Fruit fly (Drosophila melanogaster) whole organism, embryonic: Measurements from ENCODE around the gene CG13041.

ENCODE experiments used
- Abd-B ChIP-seq: fragments of 200-800 bp; sonication (Bioruptor generic); optimal IDR thresholded peaks from 2 replicates; lab custom pipeline; 2018; ENCODE audit warnings: missing biosample characterization, mild to moderate bottlenecking, missing genetic modification characterization, moderate library complexity
- Aef1 ChIP-seq: fragments of 200-800 bp; sonication (Bioruptor generic); IDR thresholded peaks from 3 replicates; pipeline ENCODE4 v1.3.6; 2022; ENCODE audit warnings: missing biosample characterization, missing genetic modification characterization
- C15 ChIP-seq: fragments of 200-800 bp; sonication (Bioruptor generic); IDR thresholded peaks from 3 replicates; pipeline ENCODE4 v1.3.6; 2022; ENCODE audit warnings: missing biosample characterization, missing genetic modification characterization
- CG10654 ChIP-seq: fragments of 200-800 bp; sonication (Bioruptor generic); optimal IDR thresholded peaks from 2 replicates; lab custom pipeline; 2016; ENCODE audit warnings: missing biosample characterization, missing genetic modification characterization
- CG10959 ChIP-seq: fragments of 200-800 bp; sonication (Bioruptor generic); IDR thresholded peaks from 2 replicates; pipeline ENCODE4 v1.3.6; 2022; ENCODE audit warnings: missing biosample characterization, missing genetic modification characterization
- CG11247 ChIP-seq: fragments of 200-800 bp; sonication (Bioruptor generic); IDR thresholded peaks from 2 replicates; pipeline ENCODE4 v1.3.6; 2022; ENCODE audit warnings: missing biosample characterization, missing genetic modification characterization
- CG12942 ChIP-seq: fragments of 200-800 bp; sonication (Bioruptor generic); optimal IDR thresholded peaks from 3 replicates; lab custom pipeline; 2016; ENCODE audit warnings: missing biosample characterization, missing genetic modification characterization
- CG13287 ChIP-seq: fragments of 200-800 bp; sonication (Bioruptor generic); IDR thresholded peaks from 2 replicates; pipeline ENCODE4 v1.3.6; 2022; ENCODE audit warnings: missing biosample characterization, missing genetic modification characterization; ENCODE audit not compliant: partially characterized antibody
- CG13775 ChIP-seq: fragments of 200-800 bp; sonication (Bioruptor generic); optimal IDR thresholded peaks from 3 replicates; lab custom pipeline; 2017; ENCODE audit warnings: missing biosample characterization, mild to moderate bottlenecking, missing genetic modification characterization
- CG14710 ChIP-seq: fragments of 200-800 bp; sonication (Bioruptor generic); optimal IDR thresholded peaks from 3 replicates; lab custom pipeline; 2019; ENCODE audit warnings: missing biosample characterization, mild to moderate bottlenecking, missing genetic modification characterization, moderate library complexity
- CG16813 ChIP-seq: fragments of 200-800 bp; sonication (Bioruptor generic); IDR thresholded peaks from 3 replicates; pipeline ENCODE4 v1.3.6; 2022; ENCODE audit warnings: missing biosample characterization, missing genetic modification characterization; ENCODE audit not compliant: partially characterized antibody
- CG17328 ChIP-seq: fragments of 200-800 bp; sonication (Bioruptor generic); IDR thresholded peaks from 2 replicates; pipeline ENCODE4 v1.3.6; 2022; ENCODE audit warnings: missing biosample characterization, missing genetic modification characterization
- CG17385 ChIP-seq: fragments of 200-800 bp; sonication (Bioruptor generic); optimal IDR thresholded peaks from 3 replicates; lab custom pipeline; 2018; ENCODE audit warnings: missing biosample characterization, mild to moderate bottlenecking, missing genetic modification characterization
- CG34422 ChIP-seq: fragments of 200-800 bp; sonication (Bioruptor generic); IDR thresholded peaks from 3 replicates; pipeline ENCODE4 v1.3.6; 2022; ENCODE audit warnings: missing biosample characterization, missing genetic modification characterization
- CG42726 ChIP-seq: fragments of 200-800 bp; sonication (Bioruptor generic); IDR thresholded peaks from 2 replicates; pipeline ENCODE4 v1.3.6; 2022; ENCODE audit warnings: missing biosample characterization, missing genetic modification characterization; ENCODE audit not compliant: partially characterized antibody
- CG6765 ChIP-seq: fragments of 200-800 bp; sonication (Bioruptor generic); optimal IDR thresholded peaks from 3 replicates; lab custom pipeline; 2017; ENCODE audit warnings: missing biosample characterization, mild to moderate bottlenecking, missing genetic modification characterization
- CG7556 ChIP-seq: fragments of 200-800 bp; sonication (Bioruptor generic); optimal IDR thresholded peaks from 2 replicates; lab custom pipeline; 2017; ENCODE audit warnings: missing biosample characterization, mild to moderate bottlenecking, missing genetic modification characterization
- Chrac-16 ChIP-seq: fragments of 200-800 bp; sonication (Bioruptor generic); optimal IDR thresholded peaks from 3 replicates; lab custom pipeline; 2016; ENCODE audit warnings: missing biosample characterization, missing genetic modification characterization
- Dbx ChIP-seq: fragments of 200-800 bp; sonication (Bioruptor generic); IDR thresholded peaks from 3 replicates; pipeline ENCODE4 v1.3.6; 2022; ENCODE audit warnings: missing biosample characterization, missing genetic modification characterization
- Hey ChIP-seq: fragments of 200-800 bp; sonication (Bioruptor generic); optimal IDR thresholded peaks from 3 replicates; lab custom pipeline; 2018; ENCODE audit warnings: missing biosample characterization, mild to moderate bottlenecking, missing genetic modification characterization
- Hr3 ChIP-seq: fragments of 200-800 bp; sonication (Bioruptor generic); optimal IDR thresholded peaks from 3 replicates; lab custom pipeline; 2016; ENCODE audit warnings: missing biosample characterization, missing genetic modification characterization
- Hsf ChIP-seq: fragments of 200-800 bp; sonication (Bioruptor generic); optimal IDR thresholded peaks from 3 replicates; lab custom pipeline; 2016; ENCODE audit warnings: missing biosample characterization, missing genetic modification characterization
- Lim3 ChIP-seq: fragments of 200-800 bp; sonication (Bioruptor generic); IDR thresholded peaks from 2 replicates; pipeline ENCODE4 v1.3.6; 2022; ENCODE audit warnings: missing biosample characterization, missing genetic modification characterization
- Neu2 ChIP-seq: fragments of 200-800 bp; sonication (Bioruptor generic); optimal IDR thresholded peaks from 3 replicates; lab custom pipeline; 2016; ENCODE audit warnings: missing biosample characterization, missing genetic modification characterization, borderline replicate concordance
- Optix ChIP-seq: fragments of 200-800 bp; sonication (Bioruptor generic); IDR thresholded peaks from 3 replicates; pipeline ENCODE4 v1.3.6; 2022; ENCODE audit warnings: missing biosample characterization, missing genetic modification characterization
- Side ChIP-seq: fragments of 200-800 bp; sonication (Bioruptor generic); optimal IDR thresholded peaks from 2 replicates; lab custom pipeline; 2016; ENCODE audit warnings: missing biosample characterization, missing genetic modification characterization
- Vsx1 ChIP-seq: fragments of 200-800 bp; sonication (Bioruptor generic); optimal IDR thresholded peaks from 2 replicates; lab custom pipeline; 2017; ENCODE audit warnings: missing biosample characterization, mild to moderate bottlenecking, missing genetic modification characterization, missing genetic modification reagents
- Xbp1 ChIP-seq: fragments of 200-800 bp; sonication (Bioruptor generic); optimal IDR thresholded peaks from 3 replicates; lab custom pipeline; 2016; ENCODE audit warnings: missing biosample characterization, mild to moderate bottlenecking, missing genetic modification characterization
- Xrp1 ChIP-seq: fragments of 200-800 bp; sonication (Bioruptor generic); IDR thresholded peaks from 2 replicates; pipeline ENCODE4 v1.3.6; 2022; ENCODE audit warnings: missing biosample characterization, missing genetic modification characterization
- br ChIP-seq: fragments of >200 bp; optimal IDR thresholded peaks from 2 replicates; lab custom pipeline; 2017
- cato ChIP-seq: fragments of 200-800 bp; sonication (Bioruptor generic); optimal IDR thresholded peaks from 2 replicates; lab custom pipeline; 2016; ENCODE audit warnings: missing biosample characterization, missing genetic modification characterization, borderline replicate concordance
- disco-r ChIP-seq: fragments of 200-800 bp; sonication (Bioruptor generic); optimal IDR thresholded peaks from 2 replicates; lab custom pipeline; 2016; ENCODE audit warnings: missing biosample characterization, missing genetic modification characterization
- emc ChIP-seq: fragments of 200-800 bp; sonication (Bioruptor generic); optimal IDR thresholded peaks from 2 replicates; lab custom pipeline; 2016; ENCODE audit warnings: missing biosample characterization, missing genetic modification characterization
- esg ChIP-seq: fragments of 200-800 bp; sonication (Bioruptor generic); conservative IDR thresholded peaks from 2 replicates; pipeline ENCODE4 v1.3.6; 2022; ENCODE audit warnings: missing biosample characterization, missing genetic modification characterization
- ewg ChIP-seq: fragments of 200-800 bp; sonication (Bioruptor generic); optimal IDR thresholded peaks from 3 replicates; lab custom pipeline; 2017; ENCODE audit warnings: mild to moderate bottlenecking, missing biosample characterization, missing genetic modification reagents, missing genetic modification characterization
- hkb ChIP-seq, 2 experiments: fragments of 200-800 bp in 1 of 2; fragments of >200 bp in 1 of 2; sonication (Bioruptor generic) in 1 of 2; IDR thresholded peaks in 1 of 2; optimal IDR thresholded peaks in 1 of 2; 2 replicates each; pipeline versions ENCODE4 v1.3.6 to Lab custom; 2017 to 2022; ENCODE audit warnings: missing biosample characterization in 1 of 2, missing genetic modification characterization in 1 of 2
- org-1 ChIP-seq: fragments of 200-800 bp; sonication (Bioruptor generic); optimal IDR thresholded peaks from 2 replicates; lab custom pipeline; 2017; ENCODE audit warnings: missing biosample characterization, missing genetic modification characterization
- so ChIP-seq: fragments of 200-800 bp; sonication (Bioruptor generic); IDR thresholded peaks from 3 replicates; pipeline ENCODE4 v1.3.6; 2022; ENCODE audit warnings: missing biosample characterization, missing genetic modification characterization
- tin ChIP-seq: fragments of 200-800 bp; sonication (Bioruptor generic); optimal IDR thresholded peaks from 3 replicates; lab custom pipeline; 2016; ENCODE audit warnings: missing biosample characterization, missing genetic modification characterization
- toy ChIP-seq: fragments of 200-800 bp; sonication (Bioruptor generic); IDR thresholded peaks from 2 replicates; pipeline ENCODE4 v1.3.6; 2022; ENCODE audit warnings: missing biosample characterization, missing genetic modification characterization
- trh ChIP-seq: fragments of 200-800 bp; sonication (Bioruptor generic); optimal IDR thresholded peaks from 2 replicates; lab custom pipeline; 2016; ENCODE audit warnings: missing biosample characterization, missing genetic modification characterization
- vvl ChIP-seq: fragments of 200-800 bp; sonication (Bioruptor generic); IDR thresholded peaks from 2 replicates; pipeline ENCODE4 v1.3.6; 2022; ENCODE audit warnings: missing biosample characterization, missing genetic modification characterization
- wek ChIP-seq: fragments of 200-800 bp; sonication (Bioruptor generic); optimal IDR thresholded peaks from 3 replicates; lab custom pipeline; 2018; ENCODE audit warnings: missing biosample characterization, mild to moderate bottlenecking, missing genetic modification characterization, moderate library complexity
- z ChIP-seq: fragments of 200-800 bp; sonication (Bioruptor generic); IDR thresholded peaks from 3 replicates; pipeline ENCODE4 v1.3.6; 2022; ENCODE audit warnings: missing biosample characterization, missing genetic modification characterization
- zfh2 ChIP-seq: fragments of 200-800 bp; sonication (Bioruptor generic); optimal IDR thresholded peaks from 2 replicates; lab custom pipeline; 2016; ENCODE audit warnings: missing biosample characterization, missing genetic modification characterization

The CG13041 gene

DNA sequence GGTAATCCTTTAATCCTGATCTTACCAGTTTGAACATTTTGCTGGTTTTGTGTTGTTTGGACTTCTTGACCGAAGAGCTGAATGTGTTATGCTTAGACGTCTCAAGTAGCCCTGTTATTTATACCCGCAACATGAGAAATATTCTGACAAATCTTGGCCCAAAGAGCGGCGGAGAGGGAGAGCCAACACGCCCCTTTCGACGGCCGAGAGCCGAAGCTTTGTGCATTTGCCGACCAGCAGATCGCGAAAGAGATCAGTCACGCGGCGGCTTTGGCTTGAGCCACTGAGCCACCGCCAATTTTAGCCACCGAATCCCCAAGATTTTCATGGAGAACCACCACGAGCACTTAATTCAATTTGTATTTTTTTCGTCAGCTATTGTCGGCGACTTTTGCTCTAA lies 23.9 kb downstream of the CG13041 start, which contains the start of gene CG4962:
Gene CG4962, minus strand, starts transcription at position 101 of the 400 bp plus-strand sequence.
- TF ChIP-seq CG14710 (no peak), CG10959 (GFP tag; lab: Robert Waterston, UW) (no peak), Neu2 (GFP tag; lab: Kevin White, UChicago) (no peak), Xrp1 (GFP tag; lab: Robert Waterston, UW) (no peak), emc (GFP tag; lab: Kevin White, UChicago) (no peak)

- TF ChIP-seq CG13287 (peak; percentile 10; the same call in 1 of the 2 replicates), CG42726 (GFP tag; lab: Robert Waterston, UW) (0 out of 2 replicates have a peak, but pooled peaks have one; percentile 34), Abd-B (GFP tag; lab: Kevin White, UChicago) (peak; percentile 11), z (0 out of 3 replicates have a peak, but pooled peaks have one; percentile 17), Side (GFP tag; lab: Kevin White, UChicago) (no peak), Vsx1 (GFP tag; lab: Kevin White, UChicago) (peak; percentile 49), CG12942 (GFP tag; lab: Kevin White, UChicago) (no peak)
Measured at dm6 chr3L:16291678-16292077, 27.6 kb downstream of the CG13041 start.

dm6 chr3L:16290850-16291249 lies 28.5 kb downstream of the CG13041 start, which contains the start of gene CG13045:
Gene CG13045, minus strand, starts transcription at chr3L:16290950.
- TF ChIP-seq CG6765 (no peak), C15 (GFP tag; lab: Robert Waterston, UW) (0 out of 3 replicates have a peak, but pooled peaks have one; percentile 11)

dm6 chr3L:16289067-16289466 lies 30.3 kb downstream of the CG13041 start:
- TF ChIP-seq Aef1: 0 out of 3 replicates have a peak, but pooled peaks have one; percentile 16
- no peak for TF ChIP-seq Hey (tag; lab: Kevin White, UChicago)
- TF ChIP-seq org-1 (GFP tag; lab: Kevin White, UChicago): no peak
- TF ChIP-seq CG11247 (GFP tag; lab: Robert Waterston, UW): no peak
- peak; percentile 10 for TF ChIP-seq tin (GFP tag; lab: Kevin White, UChicago)
- TF ChIP-seq Chrac-16 (GFP tag; lab: Kevin White, UChicago): peak; percentile 9
- no peak for TF ChIP-seq toy (GFP tag; lab: Robert Waterston, UW)
- no peak for TF ChIP-seq zfh2 (GFP tag; lab: Kevin White, UChicago)
- peak; percentile 40; the same call in 1 of the 2 replicates for TF ChIP-seq vvl (GFP tag; lab: Robert Waterston, UW)
- TF ChIP-seq br (lab: Kevin White, UChicago): no peak
- peak; percentile 64; the same call in 1 of the 2 replicates for TF ChIP-seq esg (GFP tag; lab: Robert Waterston, UW)
- no peak for TF ChIP-seq Dbx (GFP tag; lab: Robert Waterston, UW)
- TF ChIP-seq CG17328 (GFP tag; lab: Robert Waterston, UW): peak; percentile 44; the same call in 1 of the 2 replicates
- TF ChIP-seq hkb (optimal IDR thresholded peaks at IDR 0.05; lab: Kevin White, UChicago): no peak
- peak; percentile 66 for TF ChIP-seq hkb (GFP tag; IDR thresholded peaks at IDR 0.05; lab: Robert Waterston, UW)
- no peak for TF ChIP-seq Lim3
- no peak for TF ChIP-seq Hsf (GFP tag; lab: Kevin White, UChicago)
- TF ChIP-seq cato (GFP tag; lab: Kevin White, UChicago): no peak
- TF ChIP-seq CG13775 (GFP tag; lab: Kevin White, UChicago): peak; percentile 11
- no peak for TF ChIP-seq disco-r (GFP tag; lab: Kevin White, UChicago)
- TF ChIP-seq trh (GFP tag; lab: Kevin White, UChicago): no peak
- peak; percentile 58; the same call in 2 of the 3 replicates for TF ChIP-seq so
- TF ChIP-seq CG16813: no peak
- TF ChIP-seq CG10654 (GFP tag; lab: Kevin White, UChicago): peak; percentile 2
- TF ChIP-seq Optix (GFP tag; lab: Robert Waterston, UW): no peak
- TF ChIP-seq CG7556 (GFP tag; lab: Kevin White, UChicago): no peak
- TF ChIP-seq CG34422: peak; percentile 50; the same call in 1 of the 3 replicates
- no peak for TF ChIP-seq ewg (GFP tag; lab: Kevin White, UChicago)
- peak; percentile 13 for TF ChIP-seq CG17385 (GFP tag; lab: Kevin White, UChicago)
- TF ChIP-seq Hr3: peak; percentile 24
- TF ChIP-seq CG42726 (GFP tag; lab: Robert Waterston, UW): no peak
- peak; percentile 56 for TF ChIP-seq Xbp1
- TF ChIP-seq wek (GFP tag; lab: Kevin White, UChicago): no peak
